Fruit fly (Drosophila melanogaster): ENCODE data around the gene BBS8.

- TF ChIP-seq CG8478 (optimal IDR thresholded peaks at IDR 0.05) (no peak), CTCF (optimal IDR thresholded peaks at IDR 0.05) (peak; percentile 92 to 94)
These were observed 1.4 kb upstream of the BBS8 start, which contains the start of the genes CG11885 and CG13692 for dm6 chr2L:421119-421821.

Data from S2 (cell line).